Fruit fly (Drosophila melanogaster) whole organism, embryonic: ENCODE data around the gene CG14545.
A peak's percentile ranks its signal among the peaks of the same experiment; 100 is the strongest.

ENCODE experiments used
- Asciz ChIP-seq: fragments of 200-800 bp; sonication (Bioruptor generic); optimal IDR thresholded peaks from 2 replicates; lab custom pipeline; 2017; ENCODE audit warnings: missing biosample characterization, mild to moderate bottlenecking, missing genetic modification characterization, missing genetic modification reagents
- Atf-2 ChIP-seq: fragments of 200-800 bp; sonication (Bioruptor generic); optimal IDR thresholded peaks from 2 replicates; lab custom pipeline; 2016; ENCODE audit warnings: missing biosample characterization, missing genetic modification characterization
- CG10267 ChIP-seq: fragments of 200-800 bp; sonication (Bioruptor generic); optimal IDR thresholded peaks from 2 replicates; lab custom pipeline; 2018; ENCODE audit warnings: missing biosample characterization, mild to moderate bottlenecking, missing genetic modification characterization, moderate library complexity
- CG10431 ChIP-seq: fragments of 200-800 bp; sonication (Bioruptor generic); optimal IDR thresholded peaks from 3 replicates; lab custom pipeline; 2018; ENCODE audit warnings: missing biosample characterization, mild to moderate bottlenecking, missing genetic modification characterization
- CG10543 ChIP-seq: fragments of 200-800 bp; sonication (Bioruptor generic); optimal IDR thresholded peaks from 3 replicates; lab custom pipeline; 2017; ENCODE audit warnings: missing biosample characterization, mild to moderate bottlenecking, missing genetic modification characterization, moderate library complexity
- CG10959 ChIP-seq: fragments of 200-800 bp; sonication (Bioruptor generic); IDR thresholded peaks from 2 replicates; pipeline ENCODE4 v1.3.6; 2022; ENCODE audit warnings: missing biosample characterization, missing genetic modification characterization
- CG11093 ChIP-seq: fragments of 200-800 bp; sonication (Bioruptor generic); IDR thresholded peaks from 3 replicates; pipeline ENCODE4 v1.3.6; 2022; ENCODE audit warnings: missing biosample characterization, missing genetic modification characterization
- CG11398 ChIP-seq: fragments of 200-800 bp; sonication (Bioruptor generic); optimal IDR thresholded peaks from 2 replicates; lab custom pipeline; 2016; ENCODE audit warnings: missing biosample characterization, missing genetic modification characterization
- CG11696 ChIP-seq: fragments of 200-800 bp; sonication (Bioruptor generic); IDR thresholded peaks from 2 replicates; pipeline ENCODE4 v1.3.6; 2022; ENCODE audit warnings: missing biosample characterization, missing genetic modification characterization
- CG12299 ChIP-seq: fragments of 200-800 bp; sonication (Bioruptor generic); optimal IDR thresholded peaks from 2 replicates; lab custom pipeline; 2018; ENCODE audit warnings: missing biosample characterization, mild to moderate bottlenecking, missing genetic modification characterization
- CG12744 ChIP-seq: fragments of 200-800 bp; sonication (Bioruptor generic); optimal IDR thresholded peaks from 2 replicates; lab custom pipeline; 2016; ENCODE audit warnings: missing biosample characterization, missing genetic modification characterization
- CG17328 ChIP-seq: fragments of 200-800 bp; sonication (Bioruptor generic); IDR thresholded peaks from 2 replicates; pipeline ENCODE4 v1.3.6; 2022; ENCODE audit warnings: missing biosample characterization, missing genetic modification characterization
- CG18599 ChIP-seq: fragments of 200-800 bp; sonication (Bioruptor generic); optimal IDR thresholded peaks from 3 replicates; lab custom pipeline; 2017; ENCODE audit warnings: missing biosample characterization, missing genetic modification characterization, mild to moderate bottlenecking, moderate library complexity, missing genetic modification reagents
- CG2120 ChIP-seq: fragments of 200-800 bp; sonication (Bioruptor generic); optimal IDR thresholded peaks from 3 replicates; lab custom pipeline; 2016; ENCODE audit warnings: missing biosample characterization, missing genetic modification characterization
- CG2678 ChIP-seq: fragments of 200-800 bp; sonication (Bioruptor generic); optimal IDR thresholded peaks from 3 replicates; lab custom pipeline; 2019; ENCODE audit warnings: missing biosample characterization, mild to moderate bottlenecking, missing genetic modification characterization, moderate library complexity
- CG33213 ChIP-seq: fragments of 200-800 bp; sonication (Bioruptor generic); optimal IDR thresholded peaks from 3 replicates; lab custom pipeline; 2016; ENCODE audit warnings: missing biosample characterization, missing genetic modification characterization
- CG3407 ChIP-seq: fragments of 200-800 bp; sonication (Bioruptor generic); optimal IDR thresholded peaks from 2 replicates; lab custom pipeline; 2018; ENCODE audit warnings: missing biosample characterization, mild to moderate bottlenecking, missing genetic modification characterization
- CG4424 ChIP-seq: fragments of 200-800 bp; sonication (Bioruptor generic); optimal IDR thresholded peaks from 3 replicates; lab custom pipeline; 2016; ENCODE audit warnings: missing biosample characterization, missing genetic modification characterization
- CG5245 ChIP-seq: fragments of 200-800 bp; sonication (Bioruptor generic); optimal IDR thresholded peaks from 3 replicates; lab custom pipeline; 2016; ENCODE audit warnings: missing biosample characterization, missing genetic modification characterization
- CG6683 ChIP-seq: fragments of 200-800 bp; sonication (Bioruptor generic); optimal IDR thresholded peaks from 2 replicates; lab custom pipeline; 2017; ENCODE audit warnings: missing biosample characterization, mild to moderate bottlenecking, missing genetic modification characterization, missing genetic modification reagents
- CG7556 ChIP-seq: fragments of 200-800 bp; sonication (Bioruptor generic); optimal IDR thresholded peaks from 2 replicates; lab custom pipeline; 2017; ENCODE audit warnings: missing biosample characterization, mild to moderate bottlenecking, missing genetic modification characterization
- CG8359 ChIP-seq: fragments of 200-800 bp; sonication (Bioruptor generic); optimal IDR thresholded peaks from 2 replicates; lab custom pipeline; 2017; ENCODE audit warnings: missing biosample characterization, mild to moderate bottlenecking, missing genetic modification characterization, borderline replicate concordance
- Dll ChIP-seq: fragments of 200-800 bp; sonication (Bioruptor generic); IDR thresholded peaks from 4 replicates; pipeline ENCODE4 v1.3.6; 2022; ENCODE audit warnings: missing biosample characterization, missing genetic modification characterization; ENCODE audit not compliant: partially characterized antibody
- Doc2 ChIP-seq: fragments of 200-800 bp; sonication (Bioruptor generic); IDR thresholded peaks from 2 replicates; pipeline ENCODE4 v1.3.6; 2022; ENCODE audit warnings: missing biosample characterization, missing genetic modification characterization
- Dref ChIP-seq: fragments of 200-800 bp; sonication (Bioruptor generic); IDR thresholded peaks from 2 replicates; pipeline ENCODE4 v1.3.6; 2022; ENCODE audit warnings: missing biosample characterization, missing genetic modification characterization
- E2f1 ChIP-seq: fragments of 200-800 bp; sonication (Bioruptor generic); IDR thresholded peaks from 2 replicates; pipeline ENCODE4 v1.3.6; 2022; ENCODE audit warnings: missing biosample characterization, missing genetic modification characterization
- Hr3 ChIP-seq: fragments of 200-800 bp; sonication (Bioruptor generic); optimal IDR thresholded peaks from 3 replicates; lab custom pipeline; 2016; ENCODE audit warnings: missing biosample characterization, missing genetic modification characterization
- Lpt ChIP-seq: fragments of >200 bp; optimal IDR thresholded peaks from 2 replicates; lab custom pipeline; 2018; ENCODE audit warnings: missing biosample characterization, missing genetic modification characterization
- NFAT ChIP-seq: fragments of 200-800 bp; sonication (Bioruptor generic); IDR thresholded peaks from 2 replicates; pipeline ENCODE4 v1.3.6; 2022; ENCODE audit warnings: missing biosample characterization, missing genetic modification characterization
- Neu2 ChIP-seq: fragments of 200-800 bp; sonication (Bioruptor generic); optimal IDR thresholded peaks from 3 replicates; lab custom pipeline; 2016; ENCODE audit warnings: missing biosample characterization, missing genetic modification characterization, borderline replicate concordance
- Nf-YB ChIP-seq: fragments of 200-800 bp; sonication (Bioruptor generic); optimal IDR thresholded peaks from 3 replicates; lab custom pipeline; 2019; ENCODE audit warnings: missing biosample characterization, mild to moderate bottlenecking, missing genetic modification characterization, moderate library complexity
- Sin3A ChIP-seq: fragments of >200 bp; optimal IDR thresholded peaks from 2 replicates; lab custom pipeline; 2018
- abd-A ChIP-seq: fragments of 200-800 bp; sonication (Bioruptor generic); optimal IDR thresholded peaks from 3 replicates; lab custom pipeline; 2019; ENCODE audit warnings: missing biosample characterization, mild to moderate bottlenecking, missing genetic modification characterization, moderate library complexity
- ash1 ChIP-seq: fragments of 200-800 bp; sonication (Bioruptor generic); optimal IDR thresholded peaks from 2 replicates; lab custom pipeline; 2018; ENCODE audit warnings: missing biosample characterization, mild to moderate bottlenecking, missing genetic modification characterization
- chn ChIP-seq: fragments of 200-800 bp; sonication (Bioruptor generic); optimal IDR thresholded peaks from 2 replicates; lab custom pipeline; 2016; ENCODE audit warnings: missing biosample characterization, missing genetic modification characterization
- disco-r ChIP-seq: fragments of 200-800 bp; sonication (Bioruptor generic); optimal IDR thresholded peaks from 2 replicates; lab custom pipeline; 2016; ENCODE audit warnings: missing biosample characterization, missing genetic modification characterization
- ems ChIP-seq: fragments of 200-800 bp; sonication (Bioruptor generic); optimal IDR thresholded peaks from 3 replicates; lab custom pipeline; 2016; ENCODE audit warnings: missing biosample characterization, missing genetic modification characterization
- fd3F ChIP-seq: fragments of 200-800 bp; sonication (Bioruptor generic); optimal IDR thresholded peaks from 2 replicates; lab custom pipeline; 2018; ENCODE audit warnings: missing biosample characterization, mild to moderate bottlenecking, missing genetic modification characterization, moderate library complexity
- grn ChIP-seq: fragments of 200-800 bp; sonication (Bioruptor generic); optimal IDR thresholded peaks from 3 replicates; lab custom pipeline; 2017; ENCODE audit warnings: missing biosample characterization, missing genetic modification characterization
- gro ChIP-seq: fragments of 200-800 bp; sonication (Bioruptor generic); optimal IDR thresholded peaks from 2 replicates; lab custom pipeline; 2016; ENCODE audit warnings: missing biosample characterization, missing genetic modification characterization
- insv ChIP-seq, 2 experiments: fragments of 200-800 bp; sonication (Bioruptor generic); optimal IDR thresholded peaks; 3 replicates each; lab custom pipeline; 2016 to 2018; ENCODE audit warnings: missing biosample characterization in 2 of 2, missing genetic modification characterization in 2 of 2
- inv ChIP-seq: fragments of 200-800 bp; sonication (Bioruptor generic); IDR thresholded peaks from 2 replicates; pipeline ENCODE4 v1.3.6; 2022; ENCODE audit warnings: missing biosample characterization, missing genetic modification characterization; ENCODE audit not compliant: partially characterized antibody
- nerfin-2 ChIP-seq: fragments of 200-800 bp; sonication (Bioruptor generic); IDR thresholded peaks from 2 replicates; pipeline ENCODE4 v1.3.6; 2022; ENCODE audit warnings: missing biosample characterization, missing genetic modification characterization; ENCODE audit not compliant: partially characterized antibody
- schlank ChIP-seq: fragments of 200-800 bp; sonication (Bioruptor generic); optimal IDR thresholded peaks from 2 replicates; lab custom pipeline; 2018; ENCODE audit warnings: missing biosample characterization, mild to moderate bottlenecking, missing genetic modification characterization
- sens-2 ChIP-seq: fragments of 200-800 bp; sonication (Bioruptor generic); IDR thresholded peaks from 2 replicates; pipeline ENCODE4 v1.3.6; 2022; ENCODE audit warnings: missing biosample characterization, missing genetic modification characterization
- seq ChIP-seq: fragments of 200-800 bp; sonication (Bioruptor generic); IDR thresholded peaks from 2 replicates; pipeline ENCODE4 v1.3.6; 2022; ENCODE audit warnings: missing biosample characterization, missing genetic modification characterization
- slp2 ChIP-seq: fragments of 200-800 bp; sonication (Bioruptor generic); optimal IDR thresholded peaks from 2 replicates; lab custom pipeline; 2016; ENCODE audit warnings: missing biosample characterization, missing genetic modification characterization
- tgo ChIP-seq: fragments of 200-800 bp; sonication (Bioruptor generic); IDR thresholded peaks from 3 replicates; pipeline ENCODE4 v1.3.6; 2022; ENCODE audit warnings: missing biosample characterization, missing genetic modification characterization
- usp ChIP-seq: fragments of >200 bp; optimal IDR thresholded peaks from 2 replicates; lab custom pipeline; 2017; ENCODE audit warnings: missing biosample characterization, missing genetic modification characterization
- vvl ChIP-seq: fragments of 200-800 bp; sonication (Bioruptor generic); IDR thresholded peaks from 2 replicates; pipeline ENCODE4 v1.3.6; 2022; ENCODE audit warnings: missing biosample characterization, missing genetic modification characterization

Gene CG14545

DNA sequence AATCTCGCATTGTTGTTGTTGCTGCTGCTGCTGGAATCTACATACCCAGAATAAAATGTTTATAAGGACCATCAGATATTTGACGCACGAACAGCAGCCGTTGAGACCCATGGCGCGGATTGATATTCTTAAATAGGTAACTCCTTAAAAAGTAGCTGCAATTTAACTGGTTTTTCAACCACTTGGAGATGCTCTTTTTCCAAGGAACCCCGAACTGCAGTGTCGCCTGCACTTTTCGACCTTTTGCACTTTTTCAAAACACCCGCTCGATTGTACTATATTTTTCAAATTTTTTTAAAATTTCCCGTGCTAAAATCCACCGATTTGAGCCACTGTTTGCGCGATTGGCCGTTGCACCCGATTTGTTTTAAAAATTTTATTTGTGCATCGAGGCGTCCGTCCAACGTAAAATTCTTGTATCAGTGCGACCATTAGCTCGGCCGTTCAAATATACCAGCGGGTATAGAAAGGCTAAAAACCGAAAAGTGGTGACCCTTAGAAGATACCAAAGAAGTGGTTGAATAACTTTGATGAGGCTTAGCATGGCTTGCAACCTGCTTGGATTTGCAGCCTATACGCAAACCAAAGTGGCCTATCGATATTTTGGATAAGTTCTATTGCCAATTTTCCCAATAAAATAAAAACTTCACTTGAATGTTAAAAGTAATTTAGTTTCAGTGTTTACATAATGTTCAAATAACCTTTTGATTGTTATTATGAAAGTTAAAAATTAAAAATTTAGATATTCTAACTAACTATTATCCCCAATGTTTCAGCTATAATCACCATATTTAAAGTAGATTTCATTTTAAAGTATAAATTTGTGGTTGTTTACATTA lies 30.1 kb upstream of the CG14545 start, which contains the start of gene Tsp96F (continued):
- no peak for TF ChIP-seq Asciz (GFP tag; lab: Kevin White, UChicago)
- peak; percentile 50 for TF ChIP-seq CG12299 (tag; lab: Kevin White, UChicago)
- no peak for TF ChIP-seq CG10959 (GFP tag; lab: Robert Waterston, UW)
- TF ChIP-seq CG7556 (GFP tag; lab: Kevin White, UChicago) = no peak
- TF ChIP-seq Sin3A (lab: Kevin White, UChicago) = peak; percentile 11
- peak; percentile 24 for TF ChIP-seq CG10431
- peak in 1 of 2 experiments; percentile 8 for TF ChIP-seq insv (GFP tag; optimal IDR thresholded peaks at IDR 0.05; lab: Kevin White, UChicago)
- TF ChIP-seq CG5245 (GFP tag; lab: Kevin White, UChicago) = no peak
- TF ChIP-seq ems (GFP tag; lab: Kevin White, UChicago) = no peak
- no peak for TF ChIP-seq CG11093 (GFP tag; lab: Robert Waterston, UW)
- TF ChIP-seq CG10267 (tag; lab: Kevin White, UChicago) = peak; percentile 32
- no peak for TF ChIP-seq nerfin-2 (GFP tag; lab: Robert Waterston, UW)
- no peak for TF ChIP-seq gro
- TF ChIP-seq CG6683 (GFP tag; lab: Kevin White, UChicago) = no peak
- TF ChIP-seq slp2 (GFP tag; lab: Kevin White, UChicago) = no peak
- no peak for TF ChIP-seq Hr3 (GFP tag; lab: Kevin White, UChicago)
- no peak for TF ChIP-seq CG18599
- TF ChIP-seq Lpt (GFP tag; lab: Kevin White, UChicago) = no peak
- no peak for TF ChIP-seq schlank (tag; lab: Kevin White, UChicago)
- TF ChIP-seq Doc2 (GFP tag; lab: Robert Waterston, UW) = no peak
- no peak for TF ChIP-seq CG2120 (GFP tag; lab: Kevin White, UChicago)
- no peak for TF ChIP-seq grn
- TF ChIP-seq Dref (GFP tag; lab: Robert Waterston, UW) = peak; percentile 80
- TF ChIP-seq CG11398 = no peak
- no peak for TF ChIP-seq usp (GFP tag; lab: Kevin White, UChicago)
- no peak for TF ChIP-seq tgo (GFP tag; lab: Robert Waterston, UW)
- TF ChIP-seq CG12744 = no peak
- no peak for TF ChIP-seq abd-A
- no peak for TF ChIP-seq disco-r (GFP tag; lab: Kevin White, UChicago)
- no peak for TF ChIP-seq ash1
- peak; percentile 68; the same call in 3 of the 4 replicates for TF ChIP-seq Dll (GFP tag; lab: Robert Waterston, UW)
- TF ChIP-seq CG10543 (GFP tag; lab: Kevin White, UChicago) = no peak
- no peak for TF ChIP-seq CG17328
- TF ChIP-seq CG8359 (GFP tag; lab: Kevin White, UChicago) = no peak
- TF ChIP-seq CG33213 (GFP tag; lab: Kevin White, UChicago) = peak; percentile 66
- TF ChIP-seq Nf-YB (GFP tag; lab: Kevin White, UChicago) = no peak
- no peak for TF ChIP-seq NFAT (GFP tag; lab: Robert Waterston, UW)
- TF ChIP-seq chn (GFP tag; lab: Kevin White, UChicago) = no peak
- no peak for TF ChIP-seq E2f1
- 0 out of 2 replicates have a peak, but pooled peaks have one; percentile 10 for TF ChIP-seq seq (GFP tag; lab: Robert Waterston, UW)
- peak; percentile 44; the same call in 1 of the 2 replicates for TF ChIP-seq inv
- TF ChIP-seq Atf-2 (GFP tag; lab: Kevin White, UChicago) = no peak
- TF ChIP-seq CG4424 = no peak
- TF ChIP-seq sens-2 (GFP tag; lab: Robert Waterston, UW) = no peak
- TF ChIP-seq vvl (GFP tag; lab: Robert Waterston, UW) = peak; percentile 30; the same call in 1 of the 2 replicates
- no peak for TF ChIP-seq CG3407
- TF ChIP-seq fd3F (GFP tag; lab: Kevin White, UChicago) = no peak
- TF ChIP-seq Neu2 (GFP tag; lab: Kevin White, UChicago) = no peak
- no peak for TF ChIP-seq CG2678 (tag; lab: Kevin White, UChicago)
- no peak for TF ChIP-seq CG11696 (GFP tag; lab: Robert Waterston, UW)
